Worm (Caenorhabditis elegans) whole organism, L4 larva: Measurements from ENCODE around the gene ZC262.13.
A peak's percentile ranks its signal among the peaks of the same experiment; 100 is the strongest.

ENCODE experiments used
- T20F7.1 ChIP-seq: fragments of 200-800 bp; sonication (Bioruptor generic); optimal IDR thresholded peaks from 2 replicates; lab custom pipeline; 2018; ENCODE audit warnings: mild to moderate bottlenecking, missing genetic modification characterization, missing compliant biosample characterization
- Y5F2A.4 ChIP-seq: fragments of 200-800 bp; sonication (Bioruptor generic); optimal IDR thresholded peaks from 2 replicates; lab custom pipeline; 2018; ENCODE audit warnings: mild to moderate bottlenecking, missing genetic modification characterization, missing compliant biosample characterization
- Y75B8A.6 ChIP-seq: fragments of 200-800 bp; sonication (Bioruptor generic); IDR thresholded peaks from 2 replicates; pipeline ENCODE4 v1.3.6; 2022; ENCODE audit warnings: missing genetic modification reagents, missing genetic modification characterization, missing compliant biosample characterization
- aha-1 ChIP-seq: fragments of 150-350 bp; peaks from one replicate; lab custom pipeline; 2014; ENCODE audit warnings: missing biosample characterization, missing genetic modification characterization
- ces-1 ChIP-seq: fragments of 150-350 bp; sonication (generic microtip); optimal IDR thresholded peaks from 4 replicates; lab custom pipeline; 2014; ENCODE audit warnings: missing biosample characterization, missing genetic modification reagents, missing genetic modification characterization
- daf-16 ChIP-seq, 3 experiments: sonication (generic microtip); optimal IDR thresholded peaks; 2 replicates each; lab custom pipeline; 2016 to 2017; ENCODE audit warnings: missing genetic modification characterization in 3 of 3, missing genetic modification reagents in 3 of 3, mild to moderate bottlenecking in 2 of 3, missing compliant biosample characterization in 2 of 3, missing biosample characterization in 1 of 3, moderate library complexity in 1 of 3
- dmd-6 ChIP-seq: fragments of 200-800 bp; sonication (Bioruptor generic); IDR thresholded peaks from 2 replicates; pipeline ENCODE4 v1.3.6; 2022; ENCODE audit warnings: missing genetic modification reagents, missing genetic modification characterization, missing compliant biosample characterization
- dpl-1 ChIP-seq: fragments of 150-350 bp; optimal IDR thresholded peaks from 2 replicates; lab custom pipeline; 2014; ENCODE audit warnings: missing biosample characterization, missing genetic modification reagents, missing genetic modification characterization
- dve-1 ChIP-seq: sonication (generic microtip); optimal IDR thresholded peaks from 2 replicates; lab custom pipeline; 2017; ENCODE audit warnings: antibody characterized with exemption, mild to moderate bottlenecking, missing genetic modification characterization, missing compliant biosample characterization; ENCODE audit not compliant: insufficient read depth
- lin-38 ChIP-seq: fragments of 200-800 bp; sonication (Bioruptor generic); IDR thresholded peaks from 2 replicates; pipeline ENCODE4 v1.3.6; 2022; ENCODE audit warnings: missing genetic modification reagents, missing genetic modification characterization, missing compliant biosample characterization
- lir-3 ChIP-seq: sonication (generic microtip); optimal IDR thresholded peaks from 2 replicates; lab custom pipeline; 2016; ENCODE audit warnings: mild to moderate bottlenecking, missing genetic modification characterization, missing compliant biosample characterization
- mep-1 ChIP-seq: fragments of 150-350 bp; sonication (generic microtip); optimal IDR thresholded peaks from 3 replicates; lab custom pipeline; 2014; ENCODE audit warnings: missing biosample characterization, missing genetic modification characterization
- nhr-25 ChIP-seq: sonication (generic microtip); optimal IDR thresholded peaks from 2 replicates; lab custom pipeline; 2017; ENCODE audit warnings: missing genetic modification characterization, mild to moderate bottlenecking, missing compliant biosample characterization, antibody characterized with exemption, moderate library complexity, borderline replicate concordance; ENCODE audit not compliant: insufficient read depth
- nhr-41 ChIP-seq: fragments of 200-800 bp; sonication (Bioruptor generic); IDR thresholded peaks from 2 replicates; pipeline ENCODE4 v1.3.6; 2022; ENCODE audit warnings: missing genetic modification reagents, missing genetic modification characterization, missing compliant biosample characterization
- nhr-42 ChIP-seq: fragments of 200-800 bp; sonication (Bioruptor generic); IDR thresholded peaks from 2 replicates; pipeline ENCODE4 v1.3.6; 2022; ENCODE audit warnings: missing genetic modification characterization, missing compliant biosample characterization
- nhr-77 ChIP-seq: fragments of 150-350 bp; optimal IDR thresholded peaks from 2 replicates; lab custom pipeline; 2014; ENCODE audit warnings: missing biosample characterization, missing genetic modification characterization
- spr-3 ChIP-seq: fragments of 200-800 bp; sonication (Bioruptor generic); optimal IDR thresholded peaks from 2 replicates; lab custom pipeline; 2018; ENCODE audit warnings: mild to moderate bottlenecking, missing genetic modification characterization, missing compliant biosample characterization
- tag-97 ChIP-seq: fragments of 200-800 bp; sonication (Bioruptor generic); IDR thresholded peaks from 2 replicates; pipeline ENCODE4 v1.3.6; 2022; ENCODE audit warnings: missing genetic modification characterization, missing compliant biosample characterization
- tra-1 ChIP-seq: fragments of 200-800 bp; sonication (Bioruptor generic); IDR thresholded peaks from 2 replicates; pipeline ENCODE4 v1.3.6; 2022; ENCODE audit warnings: missing genetic modification reagents, missing genetic modification characterization, missing compliant biosample characterization
- zip-11 ChIP-seq: fragments of 200-800 bp; sonication (Bioruptor generic); IDR thresholded peaks from 2 replicates; pipeline ENCODE4 v1.3.6; 2022; ENCODE audit warnings: missing genetic modification characterization, missing compliant biosample characterization
- zip-2 ChIP-seq: fragments of 150-350 bp; optimal IDR thresholded peaks from 2 replicates; lab custom pipeline; 2014; ENCODE audit warnings: missing biosample characterization, missing genetic modification characterization

Gene ZC262.13

DNA sequence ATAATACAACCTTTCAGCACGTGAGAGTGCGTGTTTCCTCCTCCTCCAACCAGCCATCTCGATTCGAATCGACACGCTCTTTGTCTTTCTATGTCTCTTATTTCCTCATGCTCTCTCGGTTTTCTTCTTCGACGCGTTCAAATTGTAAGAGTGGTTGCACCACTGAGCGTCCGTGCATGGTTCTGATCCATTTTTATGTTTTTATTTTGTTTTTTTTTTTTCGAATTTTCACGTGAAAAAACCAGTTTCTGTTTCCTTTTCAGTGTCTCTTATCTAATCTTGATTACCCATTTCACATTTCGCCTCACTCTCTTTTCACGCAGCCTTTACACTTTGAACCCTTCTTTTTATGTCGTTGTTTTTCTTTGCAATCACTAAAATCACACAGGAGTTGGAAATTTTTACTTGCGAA is 44.8 kb downstream of the ZC262.13 start (continued):
- TF ChIP-seq ces-1: no peak
- TF ChIP-seq nhr-77 (tag; lab: Kevin White, UChicago): peak; percentile 6

- no peak for TF ChIP-seq daf-16 (GFP tag; optimal IDR thresholded peaks at IDR 0.05; lab: Kevin White, UChicago)
- TF ChIP-seq daf-16 (tag; optimal IDR thresholded peaks at IDR 0.05; lab: Kevin White, UChicago): no peak
- no peak for TF ChIP-seq dpl-1 (GFP tag; lab: Kevin White, UChicago)
- no peak for TF ChIP-seq Y75B8A.6 (GFP tag; lab: Robert Waterston, UW)
- TF ChIP-seq nhr-42 (GFP tag; lab: Robert Waterston, UW): no peak
- TF ChIP-seq aha-1 (tag; lab: Kevin White, UChicago): peak; percentile 65
- TF ChIP-seq zip-11 (GFP tag; lab: Robert Waterston, UW): no peak
- TF ChIP-seq tag-97 (GFP tag; lab: Robert Waterston, UW): no peak
- TF ChIP-seq, all 104 proteins: peak for 1
Observed at ce11 chrIII:8371595-8372305, 45.7 kb downstream of the ZC262.13 start, which contains the start of gene lmbr-1. lmbr-1 (plus strand) TSS chrIII:8372255.

- TF ChIP-seq lin-38 (GFP tag; lab: Robert Waterston, UW) (no peak), dve-1 (tag; lab: Kevin White, UChicago) (no peak), dmd-6 (GFP tag; lab: Robert Waterston, UW) (no peak), T20F7.1 (GFP tag; lab: Kevin White, UChicago) (peak; percentile 39), spr-3 (GFP tag; lab: Kevin White, UChicago) (no peak), lir-3 (no peak), Y5F2A.4 (no peak), nhr-25 (no peak), mep-1 (peak; percentile 2), tra-1 (GFP tag; lab: Robert Waterston, UW) (no peak), nhr-41 (GFP tag; lab: Robert Waterston, UW) (no peak), zip-2 (tag; lab: Kevin White, UChicago) (no peak)
- TF ChIP-seq, all 104 proteins: peak for 2
Observed at ce11 chrIII:8375000-8375399, 49.0 kb downstream of the ZC262.13 start, which contains the start of gene met-2. met-2 (plus strand) TSS chrIII:8375300.
